Worm (Caenorhabditis elegans) whole organism, young adult: ENCODE data around the gene clec-55.

Experiments
- B0035.1 ChIP-seq: sonication (generic microtip); optimal IDR thresholded peaks from 2 replicates; lab custom pipeline; 2016; ENCODE audit warnings: missing genetic modification characterization, mild to moderate bottlenecking, missing compliant biosample characterization, missing genotype, missing genetic modification reagents
- D2030.7 ChIP-seq: fragments of 200-800 bp; sonication (Bioruptor generic); IDR thresholded peaks from 2 replicates; pipeline ENCODE4 v1.3.6; 2022; ENCODE audit warnings: missing genetic modification reagents, missing genetic modification characterization, missing compliant biosample characterization
- F22D6.2 ChIP-seq: sonication (generic microtip); optimal IDR thresholded peaks from 2 replicates; lab custom pipeline; 2016; ENCODE audit warnings: mild to moderate bottlenecking, missing genetic modification characterization, missing compliant biosample characterization
- F57A8.1 ChIP-seq: fragments of 200-800 bp; sonication (Bioruptor generic); optimal IDR thresholded peaks from 2 replicates; lab custom pipeline; 2018; ENCODE audit warnings: mild to moderate bottlenecking, missing genetic modification characterization, moderate library complexity, missing compliant biosample characterization
- K12H6.12 ChIP-seq: fragments of 200-800 bp; sonication (Bioruptor generic); optimal IDR thresholded peaks from 2 replicates; lab custom pipeline; 2018; ENCODE audit warnings: mild to moderate bottlenecking, missing genetic modification characterization, missing compliant biosample characterization
- T26A5.8 ChIP-seq: sonication (generic microtip); optimal IDR thresholded peaks from 2 replicates; lab custom pipeline; 2016; ENCODE audit warnings: missing genetic modification characterization, missing compliant biosample characterization
- Y53G8AR.9 ChIP-seq: fragments of 200-800 bp; sonication (Bioruptor generic); conservative IDR thresholded peaks from 2 replicates; pipeline ENCODE4 v1.3.6; 2022; ENCODE audit warnings: missing genetic modification reagents, missing genetic modification characterization, missing compliant biosample characterization
- Y79H2A.3 ChIP-seq: fragments of 200-800 bp; sonication (Bioruptor generic); conservative IDR thresholded peaks from 2 replicates; pipeline ENCODE4 v1.3.6; 2022; ENCODE audit warnings: missing genetic modification reagents, missing genetic modification characterization, missing compliant biosample characterization
- ama-1 ChIP-seq, 3 experiments: fragments of 150-350 bp in 1 of 3; sonication (generic microtip) in 2 of 3; optimal IDR thresholded peaks; 2 replicates each; lab custom pipeline; 2014 to 2018; ENCODE audit warnings: missing biosample characterization in 2 of 3, missing genetic modification characterization in 2 of 3, missing genetic modification reagents in 2 of 3
- athp-1 ChIP-seq: sonication (generic microtip); optimal IDR thresholded peaks from 2 replicates; lab custom pipeline; 2017; ENCODE audit warnings: mild to moderate bottlenecking, missing genetic modification characterization, missing compliant biosample characterization
- ccch-3 ChIP-seq: fragments of 200-800 bp; sonication (Bioruptor generic); optimal IDR thresholded peaks from 2 replicates; lab custom pipeline; 2018; ENCODE audit warnings: mild to moderate bottlenecking, missing genetic modification characterization, missing compliant biosample characterization
- cebp-2 ChIP-seq: fragments of 200-800 bp; sonication (Bioruptor generic); IDR thresholded peaks from 2 replicates; pipeline ENCODE4 v1.3.6; 2022; ENCODE audit warnings: missing genetic modification characterization, missing compliant biosample characterization
- ceh-58 ChIP-seq: fragments of 200-800 bp; sonication (Bioruptor generic); IDR thresholded peaks from 2 replicates; pipeline ENCODE4 v1.3.6; 2022; ENCODE audit warnings: missing genetic modification characterization, missing compliant biosample characterization
- ceh-91 ChIP-seq: fragments of 200-800 bp; sonication (Bioruptor generic); IDR thresholded peaks from 2 replicates; pipeline ENCODE4 v1.3.6; 2022; ENCODE audit warnings: missing genetic modification reagents, missing genetic modification characterization, missing compliant biosample characterization
- chd-7 ChIP-seq: sonication (generic microtip); optimal IDR thresholded peaks from 2 replicates; lab custom pipeline; 2016; ENCODE audit warnings: mild to moderate bottlenecking, missing genetic modification characterization, moderate library complexity, missing compliant biosample characterization
- dox-1 ChIP-seq: fragments of 200-800 bp; sonication (Bioruptor generic); IDR thresholded peaks from 2 replicates; pipeline ENCODE4 v1.3.6; 2022; ENCODE audit warnings: missing genetic modification reagents, missing genetic modification characterization, missing compliant biosample characterization
- dpff-1 ChIP-seq: sonication (generic microtip); optimal IDR thresholded peaks from 2 replicates; lab custom pipeline; 2017; ENCODE audit warnings: mild to moderate bottlenecking, missing genetic modification characterization, missing compliant biosample characterization
- efl-1 ChIP-seq: fragments of 150-350 bp; optimal IDR thresholded peaks from 2 replicates; lab custom pipeline; 2014; ENCODE audit warnings: missing biosample characterization, missing genetic modification reagents, missing genetic modification characterization
- egl-18 ChIP-seq: fragments of 200-800 bp; sonication (Bioruptor generic); IDR thresholded peaks from 2 replicates; pipeline ENCODE4 v1.3.6; 2022; ENCODE audit warnings: missing genetic modification reagents, missing genetic modification characterization, missing compliant biosample characterization
- ets-4 ChIP-seq: fragments of 200-800 bp; sonication (Bioruptor generic); optimal IDR thresholded peaks from 2 replicates; lab custom pipeline; 2018; ENCODE audit warnings: mild to moderate bottlenecking, missing genetic modification characterization, missing compliant biosample characterization
- fkh-3 ChIP-seq: sonication (generic microtip); optimal IDR thresholded peaks from 2 replicates; lab custom pipeline; 2016; ENCODE audit warnings: mild to moderate bottlenecking, missing genetic modification characterization, missing compliant biosample characterization
- gei-17 ChIP-seq: fragments of 200-800 bp; sonication (Bioruptor generic); optimal IDR thresholded peaks from 2 replicates; lab custom pipeline; 2018; ENCODE audit warnings: mild to moderate bottlenecking, missing genetic modification characterization, missing compliant biosample characterization
- him-1 ChIP-seq: sonication (generic microtip); optimal IDR thresholded peaks from 2 replicates; lab custom pipeline; 2016; ENCODE audit warnings: missing genotype, missing genetic modification reagents, missing genetic modification characterization, missing compliant biosample characterization
- hmg-1.2 ChIP-seq: fragments of 200-800 bp; sonication (Bioruptor generic); IDR thresholded peaks from 2 replicates; pipeline ENCODE4 v1.3.6; 2022; ENCODE audit warnings: missing genetic modification reagents, missing genetic modification characterization, missing compliant biosample characterization
- let-526 ChIP-seq: fragments of 200-800 bp; sonication (Bioruptor generic); IDR thresholded peaks from 2 replicates; pipeline ENCODE4 v1.3.6; 2022; ENCODE audit warnings: missing genetic modification reagents, missing genetic modification characterization, missing compliant biosample characterization
- let-607 ChIP-seq, 2 experiments: fragments of 200-800 bp in 1 of 2; sonication (Bioruptor generic) in 1 of 2; sonication (generic microtip) in 1 of 2; optimal IDR thresholded peaks; 2 replicates each; lab custom pipeline; 2016 to 2018; ENCODE audit warnings: mild to moderate bottlenecking in 2 of 2, missing compliant biosample characterization in 2 of 2, missing genetic modification characterization in 2 of 2, moderate library complexity in 2 of 2, missing genotype in 1 of 2
- lir-1 ChIP-seq: fragments of 200-800 bp; sonication (Bioruptor generic); conservative IDR thresholded peaks from 2 replicates; pipeline ENCODE4 v1.3.6; 2022; ENCODE audit warnings: missing genetic modification reagents, missing genetic modification characterization, missing compliant biosample characterization
- madf-3 ChIP-seq: fragments of 200-800 bp; sonication (Bioruptor generic); IDR thresholded peaks from 2 replicates; pipeline ENCODE4 v1.3.6; 2022; ENCODE audit warnings: missing genetic modification reagents, missing genetic modification characterization, missing compliant biosample characterization
- mes-4 ChIP-seq: sonication (generic microtip); optimal IDR thresholded peaks from 2 replicates; lab custom pipeline; 2016; ENCODE audit warnings: missing genotype, missing genetic modification characterization, missing compliant biosample characterization
- nfyb-1 ChIP-seq: fragments of 200-800 bp; sonication (Bioruptor generic); IDR thresholded peaks from 2 replicates; pipeline ENCODE4 v1.3.6; 2022; ENCODE audit warnings: missing genetic modification reagents, missing genetic modification characterization, missing compliant biosample characterization
- repo-1 ChIP-seq: sonication (generic microtip); optimal IDR thresholded peaks from 2 replicates; lab custom pipeline; 2017; ENCODE audit warnings: mild to moderate bottlenecking, missing genetic modification characterization, missing compliant biosample characterization
- sptf-2 ChIP-seq: fragments of 200-800 bp; sonication (Bioruptor generic); optimal IDR thresholded peaks from 2 replicates; lab custom pipeline; 2018; ENCODE audit warnings: mild to moderate bottlenecking, missing genetic modification characterization, missing compliant biosample characterization
- tlf-1 ChIP-seq: fragments of 200-800 bp; sonication (Bioruptor generic); optimal IDR thresholded peaks from 2 replicates; lab custom pipeline; 2018; ENCODE audit warnings: mild to moderate bottlenecking, missing genetic modification characterization, missing compliant biosample characterization
- zfh-2 ChIP-seq: fragments of 200-800 bp; sonication (Bioruptor generic); conservative IDR thresholded peaks from 2 replicates; pipeline ENCODE4 v1.3.6; 2022; ENCODE audit warnings: missing genetic modification reagents, missing genetic modification characterization, missing compliant biosample characterization
- zim-3 ChIP-seq: sonication (generic microtip); optimal IDR thresholded peaks from 2 replicates; lab custom pipeline; 2017; ENCODE audit warnings: mild to moderate bottlenecking, missing genetic modification characterization, moderate library complexity, missing compliant biosample characterization

clec-55 gene

DNA sequence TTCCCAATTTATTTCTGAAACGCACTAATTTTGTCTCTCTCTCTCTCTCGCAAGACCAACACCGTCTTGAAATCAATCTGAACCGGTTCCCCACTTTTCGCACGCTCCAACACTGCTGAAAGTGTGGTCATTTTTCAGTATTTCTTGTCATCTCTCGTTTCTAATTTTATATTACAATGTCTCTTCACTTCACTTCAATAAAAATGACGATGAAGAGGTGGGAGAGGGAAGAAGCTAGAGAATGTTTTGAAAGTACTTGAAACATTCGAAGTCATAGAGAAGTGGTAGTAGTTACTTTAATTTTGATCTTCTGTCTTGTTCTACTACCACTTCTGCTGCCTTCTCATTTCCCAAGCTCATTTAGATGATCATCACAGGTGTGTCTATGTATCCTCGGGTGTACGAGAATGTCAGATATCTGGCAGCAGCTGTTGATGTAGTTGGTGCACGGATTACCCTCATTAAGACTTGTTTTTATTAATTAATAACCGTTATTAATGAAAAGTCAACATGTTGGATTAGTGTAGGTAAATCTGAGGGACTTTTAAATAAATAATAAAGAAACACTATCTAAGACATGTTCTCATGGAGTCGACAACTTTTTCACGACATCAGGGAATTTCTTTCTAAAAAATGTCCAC is 40.9 kb upstream of the clec-55 start:
- no peak for TF ChIP-seq gei-17 (GFP tag; lab: Kevin White, UChicago)
- TF ChIP-seq hmg-1.2 (GFP tag; lab: Robert Waterston, UW) = no peak
- TF ChIP-seq ama-1 (optimal IDR thresholded peaks at IDR 0.05; lab: Kevin White, UChicago) = no peak
- no peak for TF ChIP-seq ama-1 (GFP tag; optimal IDR thresholded peaks at IDR 0.05; lab: Kevin White, UChicago)
- TF ChIP-seq chd-7 (tag; lab: Kevin White, UChicago) = no peak
- no peak for TF ChIP-seq nfyb-1
- TF ChIP-seq mes-4 (tag; lab: Kevin White, UChicago) = no peak
- TF ChIP-seq ets-4 (GFP tag; lab: Kevin White, UChicago) = no peak
- no peak for TF ChIP-seq F22D6.2 (tag; lab: Kevin White, UChicago)
- no peak for TF ChIP-seq egl-18 (GFP tag; lab: Robert Waterston, UW)
- TF ChIP-seq D2030.7 (GFP tag; lab: Robert Waterston, UW) = no peak
- TF ChIP-seq sptf-2 (GFP tag; lab: Kevin White, UChicago) = no peak
- no peak for TF ChIP-seq ceh-91

DNA sequence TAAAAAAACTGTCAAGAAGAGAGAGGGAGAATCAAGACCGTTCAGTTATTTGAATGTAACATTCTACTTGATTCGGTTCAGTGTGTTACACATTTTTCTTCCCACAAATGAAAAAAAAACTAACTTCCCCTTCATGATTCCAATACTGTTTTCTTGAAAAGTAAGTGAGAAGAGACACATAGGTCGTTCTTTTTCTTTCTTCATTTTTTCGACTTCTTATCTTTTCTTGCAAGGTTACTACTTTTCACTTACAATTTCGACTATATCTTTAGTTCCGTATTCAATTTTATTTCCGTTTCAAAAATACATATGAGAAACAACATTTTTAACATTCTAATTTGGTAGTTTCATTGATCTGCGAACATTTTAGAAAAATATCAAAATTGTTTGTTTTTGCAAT is 39.8 kb upstream of the clec-55 start:
- no peak for TF ChIP-seq him-1 (tag; lab: Kevin White, UChicago)

DNA sequence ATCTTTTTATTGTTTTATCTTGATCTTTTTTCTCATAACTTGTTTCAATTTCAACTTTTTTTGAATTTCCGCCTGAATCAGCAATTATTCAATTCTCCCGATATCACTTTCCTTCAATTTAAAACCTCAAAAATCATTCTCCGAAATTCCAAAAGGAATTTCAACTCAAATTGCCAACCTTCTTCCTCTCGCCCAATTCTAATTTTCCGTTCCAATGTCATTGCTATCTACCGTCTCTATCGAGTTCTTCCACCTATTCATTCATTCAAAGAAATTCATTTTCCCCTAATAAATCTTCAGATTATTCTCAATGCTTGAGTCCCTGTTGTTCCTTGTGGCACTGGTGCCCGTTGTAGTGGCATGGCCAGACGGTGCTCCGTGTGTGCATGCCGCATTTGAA is 38.2 kb upstream of the clec-55 start, which contains the start of gene F23B12.4:
TSS of gene F23B12.4 (plus strand) at position 301 of the 400 bp plus-strand sequence.
- TF ChIP-seq let-526 (no peak), ama-1 (optimal IDR thresholded peaks at IDR 0.05; lab: Kevin White, UChicago) (no peak), ama-1 (GFP tag; optimal IDR thresholded peaks at IDR 0.05; lab: Kevin White, UChicago) (no peak), dpff-1 (tag; lab: Kevin White, UChicago) (no peak), F57A8.1 (GFP tag; lab: Kevin White, UChicago) (no peak), ceh-58 (GFP tag; lab: Robert Waterston, UW) (no peak), B0035.1 (no peak), tlf-1 (GFP tag; lab: Kevin White, UChicago) (no peak), repo-1 (no peak), athp-1 (tag; lab: Kevin White, UChicago) (no peak), gei-17 (GFP tag; lab: Kevin White, UChicago) (no peak), Y79H2A.3 (GFP tag; lab: Robert Waterston, UW) (no peak), T26A5.8 (tag; lab: Kevin White, UChicago) (no peak), ccch-3 (GFP tag; lab: Kevin White, UChicago) (no peak), mes-4 (tag; lab: Kevin White, UChicago) (no peak), K12H6.12 (tag; lab: Kevin White, UChicago) (no peak), dox-1 (GFP tag; lab: Robert Waterston, UW) (no peak), madf-3 (GFP tag; lab: Robert Waterston, UW) (no peak), fkh-3 (tag; lab: Kevin White, UChicago) (no peak), cebp-2 (GFP tag; lab: Robert Waterston, UW) (no peak), lir-1 (GFP tag; lab: Robert Waterston, UW) (no peak)

DNA sequence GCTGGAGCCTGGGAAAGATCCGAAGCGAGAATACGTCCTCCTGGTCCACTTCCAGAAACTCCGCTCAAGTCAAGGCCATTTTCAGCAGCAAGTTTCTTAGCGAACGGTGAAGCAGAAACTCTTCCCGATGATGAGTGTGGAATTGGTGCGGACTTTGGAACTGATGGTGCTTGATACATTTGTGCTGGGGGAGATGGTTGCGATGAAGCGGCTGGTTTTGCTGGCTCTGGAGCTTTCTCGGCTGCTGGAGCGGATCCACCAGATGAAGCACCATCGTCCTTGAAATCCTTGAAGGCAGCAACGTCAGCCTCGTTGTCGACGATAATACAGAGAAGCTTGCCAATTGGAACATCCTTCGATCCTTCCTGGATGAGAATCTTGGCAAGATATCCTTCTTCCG is 32.6 kb upstream of the clec-55 start:
- TF ChIP-seq efl-1 (GFP tag; lab: Kevin White, UChicago) = no peak
- TF ChIP-seq let-526 = no peak
- no peak for TF ChIP-seq zim-3 (tag; lab: Kevin White, UChicago)
- TF ChIP-seq Y53G8AR.9 = no peak
- TF ChIP-seq let-607 (tag; optimal IDR thresholded peaks at IDR 0.05; lab: Kevin White, UChicago) = no peak
- TF ChIP-seq zfh-2 (GFP tag; lab: Robert Waterston, UW) = peak; percentile 56; the same call in 1 of the 2 replicates
